Fruit fly (Drosophila melanogaster) whole organism, prepupa: Measurements from ENCODE around the gene CG5171.

Source experiments
- CG10669 ChIP-seq: fragments of 200-800 bp; sonication (Bioruptor generic); optimal IDR thresholded peaks from 3 replicates; lab custom pipeline; 2018; ENCODE audit warnings: missing biosample characterization, mild to moderate bottlenecking, missing genetic modification characterization, moderate library complexity
- CG11762 ChIP-seq: fragments of 200-800 bp; sonication (Bioruptor generic); optimal IDR thresholded peaks from 3 replicates; lab custom pipeline; 2016; ENCODE audit warnings: missing biosample characterization, missing genetic modification characterization; ENCODE audit not compliant: insufficient read depth
- CG15336 ChIP-seq: fragments of 200-800 bp; sonication (Bioruptor generic); IDR thresholded peaks from 2 replicates; pipeline ENCODE4 v1.3.6; 2022; ENCODE audit warnings: missing biosample characterization, missing genetic modification characterization
- CG1621 ChIP-seq: fragments of 200-800 bp; sonication (Bioruptor generic); optimal IDR thresholded peaks from 3 replicates; lab custom pipeline; 2018; ENCODE audit warnings: missing biosample characterization, mild to moderate bottlenecking, missing genetic modification characterization
- CG16779 ChIP-seq: fragments of 200-800 bp; sonication (Bioruptor generic); optimal IDR thresholded peaks from 3 replicates; lab custom pipeline; 2017; ENCODE audit warnings: missing biosample characterization, mild to moderate bottlenecking, missing genetic modification characterization
- CG3032 ChIP-seq: fragments of 200-800 bp; optimal IDR thresholded peaks from 2 replicates; lab custom pipeline; 2019; ENCODE audit warnings: missing biosample characterization, mild to moderate bottlenecking, missing genetic modification characterization, moderate library complexity
- CG32006 ChIP-seq: fragments of 200-800 bp; sonication (Bioruptor generic); optimal IDR thresholded peaks from 3 replicates; lab custom pipeline; 2017; ENCODE audit warnings: missing biosample characterization, mild to moderate bottlenecking, missing genetic modification characterization
- CG3919 ChIP-seq: fragments of 200-800 bp; sonication (Bioruptor generic); optimal IDR thresholded peaks from 3 replicates; lab custom pipeline; 2016; ENCODE audit warnings: missing biosample characterization, missing genetic modification characterization
- CG4318 ChIP-seq: fragments of 200-800 bp; sonication (Bioruptor generic); optimal IDR thresholded peaks from 3 replicates; lab custom pipeline; 2017; ENCODE audit warnings: missing biosample characterization, mild to moderate bottlenecking, missing genetic modification characterization
- CG6163 ChIP-seq: fragments of 200-800 bp; sonication (Bioruptor generic); IDR thresholded peaks from 3 replicates; pipeline ENCODE4 v1.3.6; 2022; ENCODE audit warnings: missing biosample characterization, missing genetic modification characterization
- CG6276 ChIP-seq: fragments of 200-800 bp; sonication (Bioruptor generic); optimal IDR thresholded peaks from 2 replicates; lab custom pipeline; 2017; ENCODE audit warnings: missing biosample characterization, mild to moderate bottlenecking, missing genetic modification characterization
- CG6792 ChIP-seq: fragments of 200-800 bp; sonication (Bioruptor generic); optimal IDR thresholded peaks from 3 replicates; lab custom pipeline; 2016; ENCODE audit warnings: missing biosample characterization, missing genetic modification characterization
- CG6854 ChIP-seq: fragments of 200-800 bp; sonication (Bioruptor generic); optimal IDR thresholded peaks from 2 replicates; lab custom pipeline; 2017; ENCODE audit warnings: missing biosample characterization, mild to moderate bottlenecking, missing genetic modification characterization
- CG7368 ChIP-seq: fragments of 200-800 bp; sonication (Bioruptor generic); optimal IDR thresholded peaks from 3 replicates; lab custom pipeline; 2016; ENCODE audit warnings: missing biosample characterization, missing genetic modification characterization
- CG8119 ChIP-seq: fragments of 200-800 bp; sonication (Bioruptor generic); IDR thresholded peaks from 3 replicates; pipeline ENCODE4 v1.3.6; 2022; ENCODE audit warnings: missing biosample characterization, missing genetic modification characterization
- CG8632 ChIP-seq: fragments of 200-800 bp; sonication (Bioruptor generic); optimal IDR thresholded peaks from 3 replicates; lab custom pipeline; 2016; ENCODE audit warnings: missing biosample characterization, missing genetic modification characterization
- CG9139 ChIP-seq: fragments of 200-800 bp; sonication (Bioruptor generic); optimal IDR thresholded peaks from 3 replicates; lab custom pipeline; 2017; ENCODE audit warnings: missing biosample characterization, mild to moderate bottlenecking, missing genetic modification characterization
- Eip75B ChIP-seq: fragments of 200-800 bp; sonication (Bioruptor generic); optimal IDR thresholded peaks from 3 replicates; lab custom pipeline; 2016; ENCODE audit warnings: missing biosample characterization, missing genetic modification characterization
- Eip78C ChIP-seq: fragments of 200-800 bp; sonication (Bioruptor generic); peaks from one replicate; lab custom pipeline; 2016; ENCODE audit warnings: missing biosample characterization, missing genetic modification characterization
- Eip93F ChIP-seq: fragments of 200-800 bp; sonication (Bioruptor generic); optimal IDR thresholded peaks from 2 replicates; lab custom pipeline; 2016; ENCODE audit warnings: missing biosample characterization, mild to moderate bottlenecking, missing genetic modification characterization
- Ets21C ChIP-seq: fragments of 200-800 bp; sonication (Bioruptor generic); optimal IDR thresholded peaks from 3 replicates; lab custom pipeline; 2016; ENCODE audit warnings: missing biosample characterization, missing genetic modification characterization
- Ets96B ChIP-seq: fragments of 200-800 bp; optimal IDR thresholded peaks from 2 replicates; lab custom pipeline; 2019; ENCODE audit warnings: missing biosample characterization, mild to moderate bottlenecking, missing genetic modification characterization, moderate library complexity
- Gug ChIP-seq: fragments of 200-800 bp; sonication (Bioruptor generic); IDR thresholded peaks from 2 replicates; pipeline ENCODE4 v1.3.6; 2022; ENCODE audit warnings: missing biosample characterization, missing genetic modification characterization
- Hr38 ChIP-seq: sonication (Bioruptor generic); optimal IDR thresholded peaks from 2 replicates; lab custom pipeline; 2016; ENCODE audit warnings: missing biosample characterization, missing genetic modification characterization
- Hr4 ChIP-seq: fragments of 200-800 bp; sonication (Bioruptor generic); optimal IDR thresholded peaks from 3 replicates; lab custom pipeline; 2016; ENCODE audit warnings: missing biosample characterization, missing genetic modification characterization
- Lpt ChIP-seq: fragments of 200-800 bp; sonication (Bioruptor generic); optimal IDR thresholded peaks from 3 replicates; lab custom pipeline; 2016; ENCODE audit warnings: missing biosample characterization, missing genetic modification characterization
- Met ChIP-seq: fragments of 200-800 bp; sonication (Bioruptor generic); optimal IDR thresholded peaks from 3 replicates; lab custom pipeline; 2016; ENCODE audit warnings: missing biosample characterization, missing genetic modification characterization
- OdsH ChIP-seq: fragments of 200-800 bp; sonication (Bioruptor generic); optimal IDR thresholded peaks from 3 replicates; lab custom pipeline; 2016; ENCODE audit warnings: missing biosample characterization, missing genetic modification characterization
- Smox ChIP-seq: fragments of 200-800 bp; sonication (Bioruptor generic); optimal IDR thresholded peaks from 3 replicates; lab custom pipeline; 2016; ENCODE audit warnings: missing biosample characterization, missing genetic modification characterization
- Sox102F ChIP-seq: fragments of 200-800 bp; sonication (Bioruptor generic); optimal IDR thresholded peaks from 2 replicates; lab custom pipeline; 2016; ENCODE audit warnings: missing biosample characterization, mild to moderate bottlenecking, missing genetic modification characterization
- Sox14 ChIP-seq: fragments of 200-800 bp; sonication (Bioruptor generic); optimal IDR thresholded peaks from 3 replicates; lab custom pipeline; 2016; ENCODE audit warnings: missing biosample characterization, missing genetic modification characterization
- Sox15 ChIP-seq: fragments of 200-800 bp; sonication (Bioruptor generic); optimal IDR thresholded peaks from 3 replicates; lab custom pipeline; 2016; ENCODE audit warnings: missing biosample characterization, missing genetic modification characterization
- acj6 ChIP-seq: fragments of 200-800 bp; sonication (Bioruptor generic); optimal IDR thresholded peaks from 3 replicates; lab custom pipeline; 2016; ENCODE audit warnings: missing biosample characterization, missing genetic modification characterization
- cyc ChIP-seq: fragments of 200-800 bp; sonication (Bioruptor generic); optimal IDR thresholded peaks from 3 replicates; lab custom pipeline; 2016; ENCODE audit warnings: missing biosample characterization, missing genetic modification characterization
- dac ChIP-seq: fragments of 200-800 bp; sonication (Bioruptor generic); optimal IDR thresholded peaks from 2 replicates; lab custom pipeline; 2017; ENCODE audit warnings: missing biosample characterization, mild to moderate bottlenecking, missing genetic modification characterization
- eg ChIP-seq: fragments of 200-800 bp; sonication (Bioruptor generic); IDR thresholded peaks from 3 replicates; pipeline ENCODE4 v1.3.6; 2022; ENCODE audit warnings: missing biosample characterization, missing genetic modification characterization
- esn ChIP-seq: fragments of 200-800 bp; sonication (Bioruptor generic); optimal IDR thresholded peaks from 2 replicates; lab custom pipeline; 2016; ENCODE audit warnings: missing biosample characterization, mild to moderate bottlenecking, missing genetic modification characterization, moderate library complexity
- fd59A ChIP-seq: fragments of 200-800 bp; sonication (Bioruptor generic); optimal IDR thresholded peaks from 2 replicates; lab custom pipeline; 2017; ENCODE audit warnings: missing biosample characterization, mild to moderate bottlenecking, missing genetic modification characterization, missing genetic modification reagents
- fkh ChIP-seq: fragments of 200-800 bp; sonication (Bioruptor generic); optimal IDR thresholded peaks from 3 replicates; lab custom pipeline; 2017; ENCODE audit warnings: missing biosample characterization, mild to moderate bottlenecking, missing genetic modification characterization, moderate library complexity
- net ChIP-seq: fragments of 200-800 bp; sonication (Bioruptor generic); optimal IDR thresholded peaks from 3 replicates; lab custom pipeline; 2016; ENCODE audit warnings: missing biosample characterization, missing genetic modification characterization
- spab ChIP-seq: fragments of 200-800 bp; sonication (Bioruptor generic); optimal IDR thresholded peaks from 2 replicates; lab custom pipeline; 2017; ENCODE audit warnings: missing biosample characterization, mild to moderate bottlenecking, missing genetic modification characterization, missing genetic modification reagents
- ss ChIP-seq, 2 experiments: fragments of 200-800 bp; sonication (Bioruptor generic); optimal IDR thresholded peaks; 2 replicates in 1 of 2; 3 replicates in 1 of 2; lab custom pipeline; 2017 to 2018; ENCODE audit warnings: mild to moderate bottlenecking in 2 of 2, missing biosample characterization in 2 of 2, missing genetic modification characterization in 2 of 2, moderate library complexity in 1 of 2
- svp ChIP-seq: fragments of 200-800 bp; sonication (Bioruptor generic); peaks from one replicate; lab custom pipeline; 2016; ENCODE audit warnings: missing biosample characterization, missing genetic modification characterization
- topi ChIP-seq: fragments of 200-800 bp; sonication (Bioruptor generic); optimal IDR thresholded peaks from 3 replicates; lab custom pipeline; 2016; ENCODE audit warnings: missing biosample characterization, missing genetic modification characterization
- vri ChIP-seq: fragments of 200-800 bp; sonication (Bioruptor generic); optimal IDR thresholded peaks from 3 replicates; lab custom pipeline; 2016; ENCODE audit warnings: missing biosample characterization, mild to moderate bottlenecking, missing genetic modification characterization

CG5171 gene

dm6 chr2L:7424282-7424905 lies 23.3 kb downstream of the CG5171 start (continued):
- TF ChIP-seq CG16779 (tag; lab: Kevin White, UChicago), result no peak
- no peak for TF ChIP-seq Eip93F (GFP tag; lab: Kevin White, UChicago)
- peak; percentile 53 for TF ChIP-seq Eip75B (GFP tag; lab: Kevin White, UChicago)
- TF ChIP-seq dac (GFP tag; lab: Kevin White, UChicago), result peak; percentile 29
- TF ChIP-seq CG1621, result peak; percentile 37
- TF ChIP-seq Sox14 (GFP tag; lab: Kevin White, UChicago), result peak; percentile 71
- TF ChIP-seq fd59A (GFP tag; lab: Kevin White, UChicago), result peak; percentile 24
- TF ChIP-seq esn (GFP tag; lab: Kevin White, UChicago), result peak; percentile 1
- TF ChIP-seq CG6276 (GFP tag; lab: Kevin White, UChicago), result no peak
- peak; percentile 67 for TF ChIP-seq Hr4 (GFP tag; lab: Kevin White, UChicago)
- peak; percentile 49 for TF ChIP-seq CG10669
- peak; percentile 75 for TF ChIP-seq CG32006 (GFP tag; lab: Kevin White, UChicago)
- TF ChIP-seq OdsH (GFP tag; lab: Kevin White, UChicago), result peak; percentile 64
- TF ChIP-seq CG6854 (GFP tag; lab: Kevin White, UChicago), result no peak
- peak; percentile 35 for TF ChIP-seq cyc
- peak; percentile 6 for TF ChIP-seq vri
- TF ChIP-seq eg (GFP tag; lab: Robert Waterston, UW), result peak; percentile 71; the same call in 2 of the 3 replicates
- no peak for TF ChIP-seq CG11762 (GFP tag; lab: Kevin White, UChicago)
- peak; percentile 19 for TF ChIP-seq Sox102F (GFP tag; lab: Kevin White, UChicago)
- TF ChIP-seq ss (GFP tag; optimal IDR thresholded peaks at IDR 0.05; lab: Kevin White, UChicago), result no peak
- TF ChIP-seq CG3919 (GFP tag; lab: Kevin White, UChicago), result peak; percentile 13
- peak; percentile 32 for TF ChIP-seq spab
- TF ChIP-seq CG9139 (GFP tag; lab: Kevin White, UChicago), result no peak
- peak; percentile 41; the same call in 1 of the 3 replicates for TF ChIP-seq CG8119 (GFP tag; lab: Robert Waterston, UW)
- TF ChIP-seq topi (GFP tag; lab: Kevin White, UChicago), result peak; percentile 42

DNA sequence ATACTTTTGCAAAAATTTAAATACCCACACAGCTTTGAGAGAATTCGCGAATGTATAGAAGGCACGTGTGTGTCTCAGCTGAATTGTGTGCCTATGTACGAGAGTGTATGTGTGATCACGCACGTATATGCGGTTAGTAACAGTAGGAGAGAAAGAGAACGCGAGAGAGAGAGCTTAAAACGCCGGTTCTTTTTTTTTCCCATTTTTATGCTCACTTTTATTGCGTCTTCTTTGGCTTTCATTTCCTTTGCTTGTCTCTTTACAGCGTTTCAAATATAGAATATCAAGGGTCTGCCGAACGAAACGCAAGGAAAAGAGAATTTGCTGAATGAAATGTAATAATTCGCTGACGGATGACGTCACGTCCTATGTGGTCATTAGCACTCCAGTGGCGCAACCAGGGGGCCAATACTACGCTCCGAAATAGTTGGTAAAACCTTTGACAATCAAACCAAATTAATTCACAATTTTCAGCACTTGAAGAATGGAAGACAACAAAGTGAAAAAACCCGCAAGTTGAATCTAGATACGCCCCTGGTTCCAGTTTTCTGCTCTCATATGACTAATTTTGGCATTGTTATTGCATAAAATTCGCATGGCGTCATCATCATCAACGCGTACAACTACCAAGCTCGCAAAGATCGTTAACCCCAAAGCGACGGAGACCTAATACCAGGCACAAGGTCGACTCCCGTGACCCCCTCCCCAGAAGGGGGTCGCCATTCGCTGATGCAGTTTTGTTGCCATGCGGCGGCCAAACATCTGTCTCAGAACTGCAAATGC lies 24.0 kb downstream of the CG5171 start:
- TF ChIP-seq svp (GFP tag; lab: Kevin White, UChicago) (peak; percentile 96), OdsH (GFP tag; lab: Kevin White, UChicago) (peak; percentile 79), Gug (GFP tag; lab: Robert Waterston, UW) (peak; percentile 73), CG6163 (GFP tag; lab: Robert Waterston, UW) (peak; percentile 92), Ets96B (tag; lab: Kevin White, UChicago) (peak; percentile 56), CG11762 (GFP tag; lab: Kevin White, UChicago) (peak; percentile 29), Met (GFP tag; lab: Kevin White, UChicago) (peak; percentile 91), Eip93F (GFP tag; lab: Kevin White, UChicago) (peak; percentile 8), acj6 (GFP tag; lab: Kevin White, UChicago) (peak; percentile 83), CG8632 (peak; percentile 62), CG3032 (tag; lab: Kevin White, UChicago) (peak; percentile 56), CG7368 (GFP tag; lab: Kevin White, UChicago) (peak; percentile 86), net (GFP tag; lab: Kevin White, UChicago) (peak; percentile 77), eg (GFP tag; lab: Robert Waterston, UW) (peak; percentile 93), Eip78C (GFP tag; lab: Kevin White, UChicago) (peak; percentile 92), Sox15 (GFP tag; lab: Kevin White, UChicago) (peak; percentile 78), CG9139 (GFP tag; lab: Kevin White, UChicago) (no peak), CG4318 (peak; percentile 13), esn (GFP tag; lab: Kevin White, UChicago) (peak; percentile 94), Ets21C (GFP tag; lab: Kevin White, UChicago) (peak; percentile 87), Hr38 (GFP tag; lab: Kevin White, UChicago) (no peak), Smox (GFP tag; lab: Kevin White, UChicago) (peak; percentile 87), fkh (GFP tag; lab: Kevin White, UChicago) (no peak), CG6854 (GFP tag; lab: Kevin White, UChicago) (no peak), CG16779 (tag; lab: Kevin White, UChicago) (peak; percentile 33), Eip75B (GFP tag; lab: Kevin White, UChicago) (peak; percentile 71), cyc (peak; percentile 91), Lpt (GFP tag; lab: Kevin White, UChicago) (peak; percentile 27), fd59A (GFP tag; lab: Kevin White, UChicago) (peak; percentile 44), CG6792 (GFP tag; lab: Kevin White, UChicago) (peak; percentile 81), Sox102F (GFP tag; lab: Kevin White, UChicago) (peak; percentile 90), CG6276 (GFP tag; lab: Kevin White, UChicago) (peak; percentile 54), Sox14 (GFP tag; lab: Kevin White, UChicago) (peak; percentile 89), CG15336 (GFP tag; lab: Robert Waterston, UW) (peak; percentile 78)
